Fruit fly (Drosophila melanogaster) whole organism, pupa: Measurements from ENCODE around the gene Spps.

Experiments
- CG10348 ChIP-seq: fragments of 200-800 bp; sonication (Bioruptor generic); IDR thresholded peaks from 2 replicates; pipeline ENCODE4 v1.3.6; 2022; ENCODE audit warnings: missing biosample characterization, missing genetic modification characterization
- CG12605 ChIP-seq: fragments of 200-800 bp; sonication (Bioruptor generic); IDR thresholded peaks from 2 replicates; pipeline ENCODE4 v1.3.6; 2022; ENCODE audit warnings: missing biosample characterization, missing genetic modification characterization
- CG13204 ChIP-seq: fragments of 200-800 bp; sonication (Bioruptor generic); optimal IDR thresholded peaks from 2 replicates; lab custom pipeline; 2018; ENCODE audit warnings: missing biosample characterization, mild to moderate bottlenecking, missing genetic modification characterization, moderate library complexity
- CG17806 ChIP-seq: fragments of 200-800 bp; sonication (Bioruptor generic); optimal IDR thresholded peaks from 2 replicates; lab custom pipeline; 2018; ENCODE audit warnings: missing biosample characterization, mild to moderate bottlenecking, missing genetic modification characterization, moderate library complexity
- CG4496 ChIP-seq: fragments of 200-800 bp; sonication (Bioruptor generic); IDR thresholded peaks from 3 replicates; pipeline ENCODE4 v1.3.6; 2022; ENCODE audit warnings: missing biosample characterization, missing genetic modification characterization
- D1 ChIP-seq: fragments of 200-800 bp; sonication (Bioruptor generic); optimal IDR thresholded peaks from 2 replicates; lab custom pipeline; 2018; ENCODE audit warnings: missing biosample characterization, mild to moderate bottlenecking, missing genetic modification characterization, moderate library complexity
- Ets98B ChIP-seq: fragments of 200-800 bp; sonication (Bioruptor generic); IDR thresholded peaks from 2 replicates; pipeline ENCODE4 v1.3.6; 2022; ENCODE audit warnings: missing biosample characterization, missing genetic modification characterization
- gl ChIP-seq: fragments of 200-800 bp; sonication (Bioruptor generic); optimal IDR thresholded peaks from 2 replicates; lab custom pipeline; 2018; ENCODE audit warnings: missing biosample characterization, mild to moderate bottlenecking, missing genetic modification characterization
- rn ChIP-seq: fragments of 200-800 bp; sonication (Bioruptor generic); IDR thresholded peaks from 2 replicates; pipeline ENCODE4 v1.3.6; 2022; ENCODE audit warnings: missing biosample characterization, missing genetic modification characterization

dm6 chr3R:24228675-24229074, 1.9 kb upstream of the Spps start, which contains the start of gene Acp95EF:
- TF ChIP-seq CG4496 (no peak), gl (tag; lab: Kevin White, UChicago) (no peak), CG17806 (tag; lab: Kevin White, UChicago) (no peak), rn (GFP tag; lab: Robert Waterston, UW) (no peak), CG13204 (GFP tag; lab: Kevin White, UChicago) (no peak), Ets98B (GFP tag; lab: Robert Waterston, UW) (no peak), CG12605 (GFP tag; lab: Robert Waterston, UW) (no peak), D1 (tag; lab: Kevin White, UChicago) (no peak), CG10348 (GFP tag; lab: Robert Waterston, UW) (no peak)
